Worm (Caenorhabditis elegans): Measurements from ENCODE around the gene F35E8.10.

DNA sequence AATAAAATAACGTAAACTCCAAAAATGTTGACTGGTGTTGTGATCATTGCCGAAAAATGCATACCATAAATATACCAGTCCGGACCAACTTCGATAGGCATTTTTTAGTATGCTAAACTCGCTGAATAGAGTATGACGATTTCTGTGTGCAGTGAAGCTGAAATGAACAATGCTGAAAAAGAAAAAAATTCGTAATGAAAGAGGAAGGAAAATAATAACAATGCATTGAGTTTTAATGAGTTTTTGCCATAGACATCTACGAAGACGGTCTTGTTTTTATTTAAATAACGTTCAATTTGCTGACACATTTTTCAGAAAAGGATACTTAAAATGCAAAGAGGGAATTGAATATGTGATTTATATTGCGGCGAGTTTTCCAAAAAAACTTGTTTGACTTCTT is 47.4 kb upstream of the F35E8.10 start, which contains the start of gene sri-1:
- no peak for TF ChIP-seq ztf-4 (tag; optimal IDR thresholded peaks at IDR 0.05)
- TF ChIP-seq elt-1 (tag; optimal IDR thresholded peaks at IDR 0.05): no peak
- TF ChIP-seq nhr-237 (tag; optimal IDR thresholded peaks at IDR 0.05): no peak
- no peak for TF ChIP-seq nhr-10 (tag; optimal IDR thresholded peaks at IDR 0.05)
- TF ChIP-seq nhr-6 (tag; optimal IDR thresholded peaks at IDR 0.05): no peak
